Fruit fly (Drosophila melanogaster) whole organism, embryonic: ENCODE measurements around the gene beta4GalNAcTB.
A peak's percentile ranks its signal among the peaks of the same experiment; 100 is the strongest.

Source experiments
- Antp ChIP-seq: fragments of 200-800 bp; sonication (Bioruptor generic); optimal IDR thresholded peaks from 3 replicates; lab custom pipeline; 2016; ENCODE audit warnings: missing biosample characterization, missing genetic modification characterization
- Atf6 ChIP-seq: fragments of 200-800 bp; sonication (Bioruptor generic); IDR thresholded peaks from 2 replicates; pipeline ENCODE4 v1.3.6; 2022; ENCODE audit warnings: missing biosample characterization, missing genetic modification characterization
- BEAF-32 ChIP-seq: fragments of 200-800 bp; sonication (Bioruptor generic); optimal IDR thresholded peaks from 3 replicates; lab custom pipeline; 2017; ENCODE audit warnings: missing biosample characterization, missing genetic modification characterization, mild to moderate bottlenecking, moderate library complexity, missing genetic modification reagents
- CG10209 ChIP-seq: fragments of 200-800 bp; sonication (Bioruptor generic); optimal IDR thresholded peaks from 3 replicates; lab custom pipeline; 2017; ENCODE audit warnings: missing biosample characterization, mild to moderate bottlenecking, missing genetic modification characterization, missing genetic modification reagents
- CG10462 ChIP-seq: fragments of 200-800 bp; sonication (Bioruptor generic); optimal IDR thresholded peaks from 2 replicates; lab custom pipeline; 2016; ENCODE audit warnings: missing biosample characterization, missing genetic modification characterization
- CG12155 ChIP-seq: fragments of 200-800 bp; sonication (Bioruptor generic); optimal IDR thresholded peaks from 3 replicates; lab custom pipeline; 2016; ENCODE audit warnings: missing biosample characterization, missing genetic modification characterization
- CG12659 ChIP-seq: fragments of 200-800 bp; sonication (Bioruptor generic); optimal IDR thresholded peaks from 3 replicates; lab custom pipeline; 2017; ENCODE audit warnings: mild to moderate bottlenecking, missing biosample characterization, missing genetic modification reagents, missing genetic modification characterization
- CG14050 ChIP-seq: fragments of 200-800 bp; sonication (Bioruptor generic); IDR thresholded peaks from 3 replicates; pipeline ENCODE4 v1.3.6; 2022; ENCODE audit warnings: missing biosample characterization, missing genetic modification characterization
- CG14860 ChIP-seq: fragments of 200-800 bp; sonication (Bioruptor generic); IDR thresholded peaks from 3 replicates; pipeline ENCODE4 v1.3.6; 2022; ENCODE audit warnings: missing biosample characterization, missing genetic modification characterization; ENCODE audit not compliant: partially characterized antibody
- CG1603 ChIP-seq: fragments of 200-800 bp; sonication (Bioruptor generic); optimal IDR thresholded peaks from 2 replicates; lab custom pipeline; 2019; ENCODE audit warnings: missing biosample characterization, mild to moderate bottlenecking, missing genetic modification characterization, moderate library complexity
- CG2199 ChIP-seq: fragments of 200-800 bp; sonication (Bioruptor generic); IDR thresholded peaks from 3 replicates; pipeline ENCODE4 v1.3.6; 2022; ENCODE audit warnings: missing biosample characterization, missing genetic modification characterization
- CG4424 ChIP-seq: fragments of 200-800 bp; sonication (Bioruptor generic); optimal IDR thresholded peaks from 3 replicates; lab custom pipeline; 2016; ENCODE audit warnings: missing biosample characterization, missing genetic modification characterization
- CG5245 ChIP-seq: fragments of 200-800 bp; sonication (Bioruptor generic); optimal IDR thresholded peaks from 3 replicates; lab custom pipeline; 2016; ENCODE audit warnings: missing biosample characterization, missing genetic modification characterization
- CG6791 ChIP-seq: fragments of 200-800 bp; sonication (Bioruptor generic); IDR thresholded peaks from 3 replicates; pipeline ENCODE4 v1.3.6; 2022; ENCODE audit warnings: missing biosample characterization, missing genetic modification characterization; ENCODE audit not compliant: partially characterized antibody
- CG7963 ChIP-seq: fragments of 200-800 bp; sonication (Bioruptor generic); IDR thresholded peaks from 3 replicates; pipeline ENCODE4 v1.3.6; 2022; ENCODE audit warnings: missing biosample characterization, missing genetic modification characterization; ENCODE audit not compliant: partially characterized antibody
- CHES-1-like ChIP-seq: fragments of 200-800 bp; sonication (Bioruptor generic); optimal IDR thresholded peaks from 2 replicates; lab custom pipeline; 2016; ENCODE audit warnings: missing biosample characterization, missing genetic modification characterization
- D ChIP-seq, 2 experiments: fragments of 200-800 bp in 1 of 2; fragments of >200 bp in 1 of 2; sonication (Bioruptor generic) in 1 of 2; optimal IDR thresholded peaks; 2 replicates in 1 of 2; 3 replicates in 1 of 2; lab custom pipeline; 2017; ENCODE audit warnings: mild to moderate bottlenecking in 1 of 2, missing biosample characterization in 1 of 2, missing genetic modification characterization in 1 of 2, missing genetic modification reagents in 1 of 2
- Dbx ChIP-seq: fragments of 200-800 bp; sonication (Bioruptor generic); IDR thresholded peaks from 3 replicates; pipeline ENCODE4 v1.3.6; 2022; ENCODE audit warnings: missing biosample characterization, missing genetic modification characterization
- Ets97D ChIP-seq: fragments of 200-800 bp; sonication (Bioruptor generic); optimal IDR thresholded peaks from 3 replicates; lab custom pipeline; 2016; ENCODE audit warnings: missing biosample characterization, missing genetic modification characterization
- HmgD ChIP-seq: fragments of 200-800 bp; sonication (Bioruptor generic); optimal IDR thresholded peaks from 3 replicates; lab custom pipeline; 2016; ENCODE audit warnings: missing biosample characterization, missing genetic modification characterization
- HmgZ ChIP-seq: fragments of 200-800 bp; sonication (Bioruptor generic); optimal IDR thresholded peaks from 2 replicates; lab custom pipeline; 2018; ENCODE audit warnings: missing biosample characterization, mild to moderate bottlenecking, missing genetic modification characterization
- Myb ChIP-seq: fragments of 200-800 bp; sonication (Bioruptor generic); optimal IDR thresholded peaks from 2 replicates; lab custom pipeline; 2016; ENCODE audit warnings: missing biosample characterization, missing genetic modification characterization
- NfI ChIP-seq: fragments of 200-800 bp; sonication (Bioruptor generic); optimal IDR thresholded peaks from 3 replicates; lab custom pipeline; 2018; ENCODE audit warnings: missing biosample characterization, mild to moderate bottlenecking, missing genetic modification characterization, moderate library complexity
- Oaz ChIP-seq: fragments of 200-800 bp; sonication (Bioruptor generic); IDR thresholded peaks from 2 replicates; pipeline ENCODE4 v1.3.6; 2022; ENCODE audit warnings: missing biosample characterization, missing genetic modification characterization
- Ravus ChIP-seq: fragments of 200-800 bp; sonication (Bioruptor generic); IDR thresholded peaks from 2 replicates; pipeline ENCODE4 v1.3.6; 2022; ENCODE audit warnings: missing biosample characterization, missing genetic modification characterization
- ci ChIP-seq: fragments of 200-800 bp; sonication (Bioruptor generic); IDR thresholded peaks from 3 replicates; pipeline ENCODE4 v1.3.6; 2022; ENCODE audit warnings: missing biosample characterization, missing genetic modification characterization
- croc ChIP-seq: fragments of 200-800 bp; sonication (Bioruptor generic); conservative IDR thresholded peaks from 3 replicates; pipeline ENCODE4 v1.3.6; 2022; ENCODE audit warnings: missing biosample characterization, missing genetic modification characterization
- cwo ChIP-seq: fragments of 200-800 bp; sonication (Bioruptor generic); optimal IDR thresholded peaks from 3 replicates; lab custom pipeline; 2017; ENCODE audit warnings: missing biosample characterization, missing genetic modification characterization, mild to moderate bottlenecking, moderate library complexity, missing genetic modification reagents
- disco-r ChIP-seq: fragments of 200-800 bp; sonication (Bioruptor generic); optimal IDR thresholded peaks from 2 replicates; lab custom pipeline; 2016; ENCODE audit warnings: missing biosample characterization, missing genetic modification characterization
- hkb ChIP-seq, 2 experiments: fragments of 200-800 bp in 1 of 2; fragments of >200 bp in 1 of 2; sonication (Bioruptor generic) in 1 of 2; IDR thresholded peaks in 1 of 2; optimal IDR thresholded peaks in 1 of 2; 2 replicates each; pipeline versions ENCODE4 v1.3.6 to Lab custom; 2017 to 2022; ENCODE audit warnings: missing biosample characterization in 1 of 2, missing genetic modification characterization in 1 of 2
- lilli ChIP-seq: fragments of 200-800 bp; sonication (Bioruptor generic); optimal IDR thresholded peaks from 3 replicates; lab custom pipeline; 2016; ENCODE audit warnings: missing biosample characterization, missing genetic modification characterization
- lmd ChIP-seq: fragments of 200-800 bp; sonication (Bioruptor generic); IDR thresholded peaks from 2 replicates; pipeline ENCODE4 v1.3.6; 2022; ENCODE audit warnings: missing biosample characterization, missing genetic modification characterization
- maf-S ChIP-seq: fragments of 200-800 bp; sonication (Bioruptor generic); optimal IDR thresholded peaks from 2 replicates; lab custom pipeline; 2016; ENCODE audit warnings: missing biosample characterization, missing genetic modification characterization
- mirr ChIP-seq: fragments of 200-800 bp; sonication (Bioruptor generic); optimal IDR thresholded peaks from 3 replicates; lab custom pipeline; 2018; ENCODE audit warnings: missing biosample characterization, mild to moderate bottlenecking, missing genetic modification characterization
- oc ChIP-seq: fragments of 200-800 bp; sonication (Bioruptor generic); optimal IDR thresholded peaks from 2 replicates; lab custom pipeline; 2018; ENCODE audit warnings: missing biosample characterization, mild to moderate bottlenecking, missing genetic modification characterization, moderate library complexity
- odd ChIP-seq: fragments of 200-800 bp; sonication (Bioruptor generic); optimal IDR thresholded peaks from 2 replicates; lab custom pipeline; 2017; ENCODE audit warnings: missing biosample characterization, mild to moderate bottlenecking, missing genetic modification characterization
- onecut ChIP-seq: fragments of 200-800 bp; sonication (Bioruptor generic); IDR thresholded peaks from 2 replicates; pipeline ENCODE4 v1.3.6; 2022; ENCODE audit warnings: missing biosample characterization, missing genetic modification characterization
- org-1 ChIP-seq: fragments of 200-800 bp; sonication (Bioruptor generic); optimal IDR thresholded peaks from 2 replicates; lab custom pipeline; 2017; ENCODE audit warnings: missing biosample characterization, missing genetic modification characterization
- otp ChIP-seq: fragments of 200-800 bp; sonication (Bioruptor generic); IDR thresholded peaks from 3 replicates; pipeline ENCODE4, ENCODE4 v1.3.6; 2022; ENCODE audit warnings: missing biosample characterization, missing genetic modification characterization
- prd ChIP-seq, 3 experiments: fragments of >200 bp in 2 of 3; fragments of 200-800 bp in 1 of 3; sonication (Bioruptor generic) in 1 of 3; optimal IDR thresholded peaks in 2 of 3; IDR thresholded peaks in 1 of 3; 2 replicates in 2 of 3; 3 replicates in 1 of 3; pipeline versions ENCODE4 v1.3.6 to Lab custom; 2017 to 2022; ENCODE audit warnings: missing biosample characterization in 1 of 3, missing genetic modification characterization in 1 of 3
- row ChIP-seq: fragments of 200-800 bp; sonication (Bioruptor generic); IDR thresholded peaks from 3 replicates; pipeline ENCODE4 v1.3.6; 2022; ENCODE audit warnings: missing biosample characterization, missing genetic modification characterization
- sens ChIP-seq: fragments of 200-800 bp; sonication (Bioruptor generic); peaks from one replicate; lab custom pipeline; 2016; ENCODE audit warnings: missing biosample characterization, missing genetic modification characterization
- sim ChIP-seq: fragments of 200-800 bp; sonication (Bioruptor generic); IDR thresholded peaks from 2 replicates; pipeline ENCODE4 v1.3.6; 2022; ENCODE audit warnings: missing biosample characterization, missing genetic modification characterization
- sisA ChIP-seq: fragments of 200-800 bp; sonication (Bioruptor generic); IDR thresholded peaks from 2 replicates; pipeline ENCODE4 v1.3.6; 2022; ENCODE audit warnings: missing biosample characterization, missing genetic modification characterization
- tgo ChIP-seq: fragments of 200-800 bp; sonication (Bioruptor generic); IDR thresholded peaks from 3 replicates; pipeline ENCODE4 v1.3.6; 2022; ENCODE audit warnings: missing biosample characterization, missing genetic modification characterization
- vnd ChIP-seq: fragments of 200-800 bp; sonication (Bioruptor generic); IDR thresholded peaks from 3 replicates; pipeline ENCODE4 v1.3.6; 2022; ENCODE audit warnings: missing biosample characterization, missing genetic modification characterization; ENCODE audit not compliant: partially characterized antibody
- vvl ChIP-seq: fragments of 200-800 bp; sonication (Bioruptor generic); IDR thresholded peaks from 2 replicates; pipeline ENCODE4 v1.3.6; 2022; ENCODE audit warnings: missing biosample characterization, missing genetic modification characterization
- zen ChIP-seq: fragments of 200-800 bp; sonication (Bioruptor generic); optimal IDR thresholded peaks from 3 replicates; lab custom pipeline; 2018; ENCODE audit warnings: missing biosample characterization, mild to moderate bottlenecking, missing genetic modification characterization, moderate library complexity

The beta4GalNAcTB gene

dm6 chr3R:29068430-29069207 lies 34.8 kb upstream of the beta4GalNAcTB start (continued):
- TF ChIP-seq BEAF-32 (no peak), CG2199 (no peak), CG6791 (GFP tag; lab: Robert Waterston, UW) (no peak), sisA (GFP tag; lab: Robert Waterston, UW) (0 out of 2 replicates have a peak, but pooled peaks have one; percentile 26), zen (no peak), row (GFP tag; lab: Robert Waterston, UW) (peak; percentile 64), disco-r (GFP tag; lab: Kevin White, UChicago) (no peak), croc (no peak), cwo (GFP tag; lab: Kevin White, UChicago) (peak; percentile 36), prd (optimal IDR thresholded peaks at IDR 0.05; lab: Kevin White, UChicago) (no peak), prd (GFP tag; IDR thresholded peaks at IDR 0.05; lab: Robert Waterston, UW) (peak; percentile 48; the same call in 1 of the 3 replicates), sens (GFP tag; lab: Kevin White, UChicago) (peak; percentile 85), hkb (optimal IDR thresholded peaks at IDR 0.05; lab: Kevin White, UChicago) (no peak), hkb (GFP tag; IDR thresholded peaks at IDR 0.05; lab: Robert Waterston, UW) (peak; percentile 57), vvl (GFP tag; lab: Robert Waterston, UW) (peak; percentile 52), lmd (GFP tag; lab: Robert Waterston, UW) (peak; percentile 61; the same call in 1 of the 2 replicates), lilli (GFP tag; lab: Kevin White, UChicago) (peak; percentile 43), tgo (GFP tag; lab: Robert Waterston, UW) (peak; percentile 40; the same call in 1 of the 3 replicates), CG5245 (GFP tag; lab: Kevin White, UChicago) (no peak), D (optimal IDR thresholded peaks at IDR 0.05; lab: Kevin White, UChicago) (no peak), D (GFP tag; optimal IDR thresholded peaks at IDR 0.05; lab: Kevin White, UChicago) (no peak), onecut (peak; percentile 53), HmgZ (tag; lab: Kevin White, UChicago) (peak; percentile 10), CG7963 (no peak), CG1603 (tag; lab: Kevin White, UChicago) (peak; percentile 61), CG10209 (GFP tag; lab: Kevin White, UChicago) (peak; percentile 32), mirr (GFP tag; lab: Kevin White, UChicago) (no peak), Oaz (no peak), org-1 (GFP tag; lab: Kevin White, UChicago) (peak; percentile 37), Antp (GFP tag; lab: Kevin White, UChicago) (peak; percentile 19), CG4424 (peak; percentile 32), CG12155 (GFP tag; lab: Kevin White, UChicago) (no peak), Ets97D (GFP tag; lab: Kevin White, UChicago) (no peak), oc (tag; lab: Kevin White, UChicago) (no peak), CG10462 (no peak), Atf6 (GFP tag; lab: Robert Waterston, UW) (0 out of 2 replicates have a peak, but pooled peaks have one; percentile 30), vnd (GFP tag; lab: Robert Waterston, UW) (no peak), Ravus (no peak), ci (0 out of 3 replicates have a peak, but pooled peaks have one; percentile 61), Myb (GFP tag; lab: Kevin White, UChicago) (peak; percentile 29), odd (GFP tag; lab: Kevin White, UChicago) (peak; percentile 19), Dbx (GFP tag; lab: Robert Waterston, UW) (peak; percentile 74), maf-S (peak; percentile 30), NfI (GFP tag; lab: Kevin White, UChicago) (peak; percentile 57), CHES-1-like (peak; percentile 25), otp (no peak), CG14860 (no peak), CG12659 (peak; percentile 26), CG14050 (GFP tag; lab: Robert Waterston, UW) (peak; percentile 49; the same call in 1 of the 3 replicates), sim (no peak), HmgD (GFP tag; lab: Kevin White, UChicago) (no peak)
